Worm (Caenorhabditis elegans): ENCODE data around the gene F53B1.9.

F53B1.9 gene

ce11 chrX:2116304-2116867, 15.3 kb downstream of the F53B1.9 start (continued):
- peak; percentile 8 to 74 for TF ChIP-seq mdl-1 (tag; optimal IDR thresholded peaks at IDR 0.05)
- TF ChIP-seq egl-43 (GFP tag; IDR thresholded peaks at IDR 0.05) = no peak
- TF ChIP-seq sdz-12 (GFP tag; optimal IDR thresholded peaks at IDR 0.05) = no peak
- TF ChIP-seq nhr-41 (GFP tag; IDR thresholded peaks at IDR 0.05) = no peak
- TF ChIP-seq fkh-10 (GFP tag; optimal IDR thresholded peaks at IDR 0.05) = no peak
- TF ChIP-seq mes-2 (tag; optimal IDR thresholded peaks at IDR 0.05; ENCODE audit: poor library complexity, severe bottlenecking) = no peak
- TF ChIP-seq unc-39 (tag; optimal IDR thresholded peaks at IDR 0.05) = no peak
- TF ChIP-seq ZK546.5 (tag; optimal IDR thresholded peaks at IDR 0.05) = no peak
- peak; percentile 34 for TF ChIP-seq mxl-3 (GFP tag; optimal IDR thresholded peaks at IDR 0.05)
- no peak for TF ChIP-seq daf-16 (GFP tag; optimal IDR thresholded peaks at IDR 0.05)
- TF ChIP-seq daf-16 (tag; optimal IDR thresholded peaks at IDR 0.05) = no peak
- TF ChIP-seq dmd-6 (GFP tag; IDR thresholded peaks at IDR 0.05) = no peak
- peak; percentile 63 for TF ChIP-seq hlh-30 (tag; optimal IDR thresholded peaks at IDR 0.05; ENCODE audit: insufficient read depth)
- TF ChIP-seq snpc-4 (tag; optimal IDR thresholded peaks at IDR 0.05) = no peak
- no peak for TF ChIP-seq saeg-2 (GFP tag; IDR thresholded peaks at IDR 0.05)
- no peak for TF ChIP-seq F10B5.3 (tag; optimal IDR thresholded peaks at IDR 0.05)
- no peak for TF ChIP-seq nhr-11 (tag; optimal IDR thresholded peaks at IDR 0.05)
- no peak for TF ChIP-seq dve-1 (tag; optimal IDR thresholded peaks at IDR 0.05; ENCODE audit: insufficient read depth)
- no peak for TF ChIP-seq ces-1 (GFP tag; optimal IDR thresholded peaks at IDR 0.05)
- TF ChIP-seq nhr-237 (tag; optimal IDR thresholded peaks at IDR 0.05) = no peak
- TF ChIP-seq daf-8 (GFP tag; IDR thresholded peaks at IDR 0.05) = no peak
- no peak for TF ChIP-seq lim-7 (GFP tag; IDR thresholded peaks at IDR 0.05)
- TF ChIP-seq madf-9 (GFP tag; conservative IDR thresholded peaks at IDR 0.05) = no peak
- TF ChIP-seq ceh-32 (tag; optimal IDR thresholded peaks at IDR 0.05; ENCODE audit: poor library complexity) = no peak
- TF ChIP-seq duxl-1 (tag; optimal IDR thresholded peaks at IDR 0.05; ENCODE audit: poor library complexity) = no peak
- TF ChIP-seq T26A8.4 (GFP tag; IDR thresholded peaks at IDR 0.05) = 0 out of 2 replicates have a peak, but pooled peaks have one; percentile 35
- no peak for TF ChIP-seq R02D3.7 (tag; optimal IDR thresholded peaks at IDR 0.05)
- no peak for TF ChIP-seq nhr-10 (tag; optimal IDR thresholded peaks at IDR 0.05)
- no peak for TF ChIP-seq pha-4 (GFP tag; IDR thresholded peaks at IDR 0.05)
- TF ChIP-seq pha-4 (tag; optimal IDR thresholded peaks at IDR 0.05) = no peak
- no peak for TF ChIP-seq madf-5 (GFP tag; IDR thresholded peaks at IDR 0.05)
- TF ChIP-seq spr-1 (tag; optimal IDR thresholded peaks at IDR 0.05) = peak; percentile 22
- no peak for TF ChIP-seq Y5F2A.4 (GFP tag; optimal IDR thresholded peaks at IDR 0.05)
- no peak for TF ChIP-seq tag-97 (GFP tag; IDR thresholded peaks at IDR 0.05)
- TF ChIP-seq nhr-25 (tag; optimal IDR thresholded peaks at IDR 0.05; ENCODE audit: borderline replicate concordance, insufficient read depth) = no peak
- TF ChIP-seq ceh-44 (GFP tag; IDR thresholded peaks at IDR 0.05) = no peak
- no peak for TF ChIP-seq aly-2 (tag; optimal IDR thresholded peaks at IDR 0.05)

- TF ChIP-seq dmd-6 (GFP tag; IDR thresholded peaks at IDR 0.05) (no peak), hif-1 (tag; optimal IDR thresholded peaks at IDR 0.05) (no peak), aha-1 (tag) (peak; percentile 83), egl-27 (tag; optimal IDR thresholded peaks at IDR 0.05) (no peak), nhr-41 (GFP tag; IDR thresholded peaks at IDR 0.05) (no peak), lin-13 (GFP tag; optimal IDR thresholded peaks at IDR 0.05) (no peak)
Observed at ce11 chrX:2114171-2114570, 17.5 kb downstream of the F53B1.9 start.
